Worm (Caenorhabditis elegans): ENCODE measurements around the gene srj-21.
A peak's percentile ranks its signal among the peaks of the same experiment; 100 is the strongest.

Gene srj-21

DNA sequence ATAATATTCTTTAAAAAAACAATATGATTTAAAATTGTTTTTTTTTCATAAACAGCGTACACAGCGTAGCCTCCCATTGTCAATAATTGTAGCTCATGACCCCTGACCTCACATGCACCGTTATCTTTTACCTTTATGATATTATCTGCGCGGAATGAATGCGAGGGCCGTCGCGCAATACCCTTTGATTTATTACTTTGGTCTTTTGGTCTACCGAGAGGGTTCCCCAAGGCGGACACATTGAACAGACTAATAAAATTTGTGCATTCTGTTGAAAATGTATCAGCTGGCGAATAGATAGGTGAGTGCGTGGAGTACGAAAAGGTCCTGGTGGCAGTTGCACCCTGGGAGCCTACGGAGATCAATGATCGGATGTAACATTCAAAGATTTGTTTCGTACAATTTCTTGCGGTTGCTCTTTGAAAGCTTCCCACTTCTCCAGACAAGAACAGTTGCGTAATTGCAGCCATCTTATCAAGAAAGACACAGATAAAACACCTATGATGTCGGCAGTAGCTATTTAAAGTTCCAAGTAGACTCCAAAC, 24.8 kb upstream of the srj-21 start:
- peak; percentile 55 for TF ChIP-seq mab-5 (tag; optimal IDR thresholded peaks at IDR 0.05)
- no peak for TF ChIP-seq C34F6.9 (tag; optimal IDR thresholded peaks at IDR 0.05)
- TF ChIP-seq ceh-16 (tag; optimal IDR thresholded peaks at IDR 0.05) = no peak
- no peak for TF ChIP-seq nhr-6 (tag; optimal IDR thresholded peaks at IDR 0.05)
- no peak for TF ChIP-seq dmd-4 (tag; optimal IDR thresholded peaks at IDR 0.05)
- no peak for TF ChIP-seq mdl-1 (tag; optimal IDR thresholded peaks at IDR 0.05)
- TF ChIP-seq sma-9 (GFP tag; optimal IDR thresholded peaks at IDR 0.05) = peak; percentile 74
- TF ChIP-seq sma-9 (tag; optimal IDR thresholded peaks at IDR 0.05) = no peak
- no peak for TF ChIP-seq nhr-77 (tag; optimal IDR thresholded peaks at IDR 0.05)
- no peak for TF ChIP-seq nhr-25 (tag; optimal IDR thresholded peaks at IDR 0.05)
- TF ChIP-seq nhr-10 (tag; optimal IDR thresholded peaks at IDR 0.05) = no peak

DNA sequence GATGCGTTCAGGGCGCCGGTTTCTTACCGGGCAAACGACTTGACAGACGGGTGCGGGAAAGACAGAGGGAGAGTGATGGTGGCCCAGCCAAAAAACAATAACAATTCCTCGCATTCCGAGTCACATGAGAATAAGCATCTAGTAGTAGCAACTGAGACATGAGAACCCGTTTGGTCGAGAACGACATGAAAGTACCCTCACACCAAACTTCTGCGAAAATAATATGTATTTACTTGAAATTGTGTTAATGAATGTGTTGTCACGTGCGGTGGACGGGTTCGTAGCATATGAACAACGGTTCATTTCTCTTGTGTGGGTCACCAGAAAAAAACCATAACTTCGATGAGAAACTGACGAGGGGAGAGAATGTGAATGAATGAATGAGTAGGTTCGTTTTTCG, 24.3 kb upstream of the srj-21 start:
- no peak for TF ChIP-seq nhr-10 (tag; optimal IDR thresholded peaks at IDR 0.05)
- TF ChIP-seq nhr-23 (tag; optimal IDR thresholded peaks at IDR 0.05) = no peak
- TF ChIP-seq ZK546.5 (tag; optimal IDR thresholded peaks at IDR 0.05) = no peak
- TF ChIP-seq mab-5 (tag; optimal IDR thresholded peaks at IDR 0.05) = no peak
- no peak for TF ChIP-seq nhr-12 (tag; optimal IDR thresholded peaks at IDR 0.05)
- TF ChIP-seq blmp-1 (tag; optimal IDR thresholded peaks at IDR 0.05; ENCODE audit: insufficient read depth) = peak; percentile 22
- no peak for TF ChIP-seq elt-3 (tag; optimal IDR thresholded peaks at IDR 0.05)
- no peak for TF ChIP-seq nhr-77 (tag; optimal IDR thresholded peaks at IDR 0.05)
- no peak for TF ChIP-seq nhr-6 (tag; optimal IDR thresholded peaks at IDR 0.05)
- TF ChIP-seq nhr-25 (tag; optimal IDR thresholded peaks at IDR 0.05) = peak; percentile 45
- no peak for TF ChIP-seq Y55F3AM.14 (GFP tag; optimal IDR thresholded peaks at IDR 0.05)

DNA sequence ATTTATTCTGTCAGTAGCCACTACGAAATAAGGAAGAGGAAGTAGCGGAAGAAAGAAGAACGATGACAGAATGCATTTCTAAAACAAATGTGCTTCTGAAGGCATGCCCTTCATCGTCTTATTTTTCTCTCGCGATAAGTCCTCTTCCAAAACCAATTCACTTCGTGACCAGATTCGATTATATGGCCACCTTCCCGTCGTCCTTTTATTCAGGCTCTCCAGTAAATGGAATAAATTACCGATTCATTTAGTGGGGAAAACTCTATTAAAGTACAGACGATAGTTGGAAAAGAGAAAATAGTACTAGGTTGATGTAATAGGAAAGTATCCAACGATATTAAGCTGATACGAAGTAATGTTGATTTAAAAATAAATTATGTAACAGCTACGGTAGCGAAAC, 23.8 kb upstream of the srj-21 start:
- TF ChIP-seq sma-9 (GFP tag; optimal IDR thresholded peaks at IDR 0.05) = peak; percentile 45
- no peak for TF ChIP-seq sma-9 (tag; optimal IDR thresholded peaks at IDR 0.05)
- TF ChIP-seq unc-55 (GFP tag; optimal IDR thresholded peaks at IDR 0.05) = peak; percentile 41
- no peak for TF ChIP-seq ama-1 (optimal IDR thresholded peaks at IDR 0.05)

DNA sequence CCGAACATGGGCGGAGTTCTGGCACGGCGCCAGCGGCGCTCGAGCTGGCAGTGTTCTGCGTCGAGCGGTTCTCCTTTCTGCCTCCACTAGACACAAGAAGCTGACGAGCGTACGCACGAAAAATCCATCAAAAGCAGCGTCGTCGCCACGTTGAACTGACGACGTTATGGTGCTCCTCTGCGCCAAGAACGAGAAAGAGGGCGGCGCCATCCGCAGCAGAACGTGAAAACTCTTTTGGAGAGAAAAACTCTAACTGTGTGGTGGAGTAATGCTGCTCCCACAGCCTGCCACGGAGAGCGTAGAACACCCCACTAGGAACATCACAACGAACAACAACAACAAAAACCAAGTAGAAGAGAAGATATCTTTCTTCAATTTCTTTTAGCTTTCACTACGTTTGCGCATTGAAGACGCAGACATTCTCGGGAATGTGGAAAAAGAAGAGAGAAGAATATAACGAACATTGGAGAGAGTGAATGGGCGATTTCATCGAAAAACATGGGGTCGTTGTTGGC, 23.2 kb upstream of the srj-21 start:
- TF ChIP-seq F13H6.1 (tag; optimal IDR thresholded peaks at IDR 0.05) (peak; percentile 51), unc-55 (GFP tag; optimal IDR thresholded peaks at IDR 0.05) (peak; percentile 32), crh-2 (tag; optimal IDR thresholded peaks at IDR 0.05) (peak; percentile 8), Y55F3AM.14 (GFP tag; optimal IDR thresholded peaks at IDR 0.05) (peak; percentile 65), lsy-2 (tag; optimal IDR thresholded peaks at IDR 0.05) (peak in 1 of 2 experiments; percentile 52), nhr-77 (tag; optimal IDR thresholded peaks at IDR 0.05) (no peak), skn-1 (tag; optimal IDR thresholded peaks at IDR 0.05) (no peak), dmd-4 (tag; optimal IDR thresholded peaks at IDR 0.05) (no peak), C34F6.9 (tag; optimal IDR thresholded peaks at IDR 0.05) (peak; percentile 55), fos-1 (tag; optimal IDR thresholded peaks at IDR 0.05) (peak; percentile 23), unc-62 (GFP tag; optimal IDR thresholded peaks at IDR 0.05) (no peak), sma-3 (GFP tag; optimal IDR thresholded peaks at IDR 0.05) (no peak), sem-4 (tag; optimal IDR thresholded peaks at IDR 0.05) (peak; percentile 70), nhr-12 (tag; optimal IDR thresholded peaks at IDR 0.05) (no peak), ztf-4 (tag; optimal IDR thresholded peaks at IDR 0.05) (no peak), mdl-1 (tag; optimal IDR thresholded peaks at IDR 0.05) (peak in 1 of 2 experiments; percentile 47), nhr-10 (tag; optimal IDR thresholded peaks at IDR 0.05) (no peak), aly-2 (tag; optimal IDR thresholded peaks at IDR 0.05) (no peak), nhr-6 (tag; optimal IDR thresholded peaks at IDR 0.05) (no peak), mab-5 (tag; optimal IDR thresholded peaks at IDR 0.05) (no peak), ceh-82 (tag; optimal IDR thresholded peaks at IDR 0.05) (no peak), ztf-1 (GFP tag; conservative IDR thresholded peaks at IDR 0.05) (no peak), zag-1 (tag; optimal IDR thresholded peaks at IDR 0.05) (peak; percentile 56), egl-27 (tag; optimal IDR thresholded peaks at IDR 0.05) (peak; percentile 13), ama-1 (optimal IDR thresholded peaks at IDR 0.05) (no peak), unc-39 (tag; optimal IDR thresholded peaks at IDR 0.05) (no peak), blmp-1 (tag; optimal IDR thresholded peaks at IDR 0.05; ENCODE audit: insufficient read depth) (peak; percentile 90), nhr-129 (tag; optimal IDR thresholded peaks at IDR 0.05) (peak; percentile 29), sma-9 (GFP tag; optimal IDR thresholded peaks at IDR 0.05) (peak; percentile 88), sma-9 (tag; optimal IDR thresholded peaks at IDR 0.05) (no peak), peb-1 (tag; optimal IDR thresholded peaks at IDR 0.05) (no peak), lin-13 (GFP tag; optimal IDR thresholded peaks at IDR 0.05) (no peak), lin-11 (tag; optimal IDR thresholded peaks at IDR 0.05) (peak; percentile 32), snpc-4 (tag; optimal IDR thresholded peaks at IDR 0.05) (no peak), ceh-16 (tag; optimal IDR thresholded peaks at IDR 0.05) (no peak), alr-1 (tag; optimal IDR thresholded peaks at IDR 0.05) (no peak), elt-1 (tag; optimal IDR thresholded peaks at IDR 0.05) (no peak), R02D3.7 (tag; optimal IDR thresholded peaks at IDR 0.05) (no peak), ztf-11 (tag; optimal IDR thresholded peaks at IDR 0.05) (no peak)

Data from whole organism, L2 larva.